Fruit fly (Drosophila melanogaster) whole organism, embryonic: Measurements from ENCODE around the gene mmd.

Source experiments
- Atf-2 ChIP-seq: fragments of 200-800 bp; sonication (Bioruptor generic); optimal IDR thresholded peaks from 2 replicates; lab custom pipeline; 2016; ENCODE audit warnings: missing biosample characterization, missing genetic modification characterization
- BEAF-32 ChIP-seq: fragments of 200-800 bp; sonication (Bioruptor generic); optimal IDR thresholded peaks from 3 replicates; lab custom pipeline; 2017; ENCODE audit warnings: missing biosample characterization, missing genetic modification characterization, mild to moderate bottlenecking, moderate library complexity, missing genetic modification reagents
- CG10274 ChIP-seq: fragments of 200-800 bp; sonication (Bioruptor generic); optimal IDR thresholded peaks from 3 replicates; lab custom pipeline; 2017; ENCODE audit warnings: missing biosample characterization, mild to moderate bottlenecking, missing genetic modification characterization
- CG12744 ChIP-seq: fragments of 200-800 bp; sonication (Bioruptor generic); optimal IDR thresholded peaks from 2 replicates; lab custom pipeline; 2016; ENCODE audit warnings: missing biosample characterization, missing genetic modification characterization
- CG13775 ChIP-seq: fragments of 200-800 bp; sonication (Bioruptor generic); optimal IDR thresholded peaks from 3 replicates; lab custom pipeline; 2017; ENCODE audit warnings: missing biosample characterization, mild to moderate bottlenecking, missing genetic modification characterization
- CG16779 ChIP-seq: fragments of 200-800 bp; sonication (Bioruptor generic); IDR thresholded peaks from 2 replicates; pipeline ENCODE4 v1.3.6; 2022; ENCODE audit warnings: missing biosample characterization, missing genetic modification characterization
- CG16863 ChIP-seq: fragments of 200-800 bp; sonication (Bioruptor generic); optimal IDR thresholded peaks from 3 replicates; lab custom pipeline; 2016; ENCODE audit warnings: missing biosample characterization, missing genetic modification characterization
- CG2199 ChIP-seq: fragments of 200-800 bp; sonication (Bioruptor generic); IDR thresholded peaks from 3 replicates; pipeline ENCODE4 v1.3.6; 2022; ENCODE audit warnings: missing biosample characterization, missing genetic modification characterization
- CG30403 ChIP-seq: fragments of 200-800 bp; sonication (Bioruptor generic); optimal IDR thresholded peaks from 3 replicates; lab custom pipeline; 2016; ENCODE audit warnings: missing biosample characterization, missing genetic modification characterization
- CG7839 ChIP-seq: fragments of 200-800 bp; sonication (Bioruptor generic); optimal IDR thresholded peaks from 3 replicates; lab custom pipeline; 2018; ENCODE audit warnings: missing biosample characterization, mild to moderate bottlenecking, missing genetic modification characterization, moderate library complexity
- CHES-1-like ChIP-seq: fragments of 200-800 bp; sonication (Bioruptor generic); optimal IDR thresholded peaks from 2 replicates; lab custom pipeline; 2016; ENCODE audit warnings: missing biosample characterization, missing genetic modification characterization
- Dad ChIP-seq: fragments of 200-800 bp; sonication (Bioruptor generic); optimal IDR thresholded peaks from 3 replicates; lab custom pipeline; 2016; ENCODE audit warnings: missing biosample characterization, missing genetic modification characterization
- Fer2 ChIP-seq: fragments of 200-800 bp; sonication (Bioruptor generic); optimal IDR thresholded peaks from 2 replicates; lab custom pipeline; 2018; ENCODE audit warnings: missing biosample characterization, mild to moderate bottlenecking, missing genetic modification characterization, moderate library complexity
- HmgD ChIP-seq: fragments of 200-800 bp; sonication (Bioruptor generic); optimal IDR thresholded peaks from 3 replicates; lab custom pipeline; 2016; ENCODE audit warnings: missing biosample characterization, missing genetic modification characterization
- HmgZ ChIP-seq: fragments of 200-800 bp; sonication (Bioruptor generic); optimal IDR thresholded peaks from 2 replicates; lab custom pipeline; 2018; ENCODE audit warnings: missing biosample characterization, mild to moderate bottlenecking, missing genetic modification characterization
- Hr78 ChIP-seq, 2 experiments: fragments of 200-800 bp in 1 of 2; fragments of >200 bp in 1 of 2; sonication (Bioruptor generic) in 1 of 2; optimal IDR thresholded peaks; 2 replicates each; lab custom pipeline; 2017 to 2019; ENCODE audit warnings: missing biosample characterization in 2 of 2, missing genetic modification characterization in 2 of 2, mild to moderate bottlenecking in 1 of 2, moderate library complexity in 1 of 2
- Jarid2 ChIP-seq: fragments of 200-800 bp; sonication (Bioruptor generic); optimal IDR thresholded peaks from 3 replicates; lab custom pipeline; 2017; ENCODE audit warnings: mild to moderate bottlenecking, missing biosample characterization, missing genetic modification reagents, missing genetic modification characterization
- MESR4 ChIP-seq: fragments of 200-800 bp; sonication (Bioruptor generic); optimal IDR thresholded peaks from 2 replicates; lab custom pipeline; 2018; ENCODE audit warnings: missing biosample characterization, mild to moderate bottlenecking, missing genetic modification characterization, moderate library complexity
- Med ChIP-seq: fragments of 200-800 bp; sonication (Bioruptor generic); peaks from one replicate; lab custom pipeline; 2016; ENCODE audit warnings: missing biosample characterization, missing genetic modification characterization, mild to moderate bottlenecking, inconsistent platforms, moderate library complexity
- NC2α ChIP-seq: fragments of 200-800 bp; sonication (Bioruptor generic); optimal IDR thresholded peaks from 2 replicates; lab custom pipeline; 2016; ENCODE audit warnings: missing biosample characterization, missing genetic modification characterization
- Oli ChIP-seq: fragments of 200-800 bp; sonication (Bioruptor generic); optimal IDR thresholded peaks from 2 replicates; lab custom pipeline; 2018; ENCODE audit warnings: missing biosample characterization, mild to moderate bottlenecking, missing genetic modification characterization, moderate library complexity
- Opbp ChIP-seq: fragments of 200-800 bp; sonication (Bioruptor generic); IDR thresholded peaks from 3 replicates; pipeline ENCODE4 v1.3.6; 2022; ENCODE audit warnings: missing biosample characterization, missing genetic modification characterization; ENCODE audit not compliant: partially characterized antibody
- Ravus ChIP-seq: fragments of 200-800 bp; sonication (Bioruptor generic); IDR thresholded peaks from 2 replicates; pipeline ENCODE4 v1.3.6; 2022; ENCODE audit warnings: missing biosample characterization, missing genetic modification characterization
- abd-A ChIP-seq: fragments of 200-800 bp; sonication (Bioruptor generic); optimal IDR thresholded peaks from 3 replicates; lab custom pipeline; 2019; ENCODE audit warnings: missing biosample characterization, mild to moderate bottlenecking, missing genetic modification characterization, moderate library complexity
- ap ChIP-seq: fragments of 200-800 bp; sonication (Bioruptor generic); IDR thresholded peaks from 2 replicates; pipeline ENCODE4 v1.3.6; 2022; ENCODE audit warnings: missing biosample characterization, missing genetic modification characterization
- ash1 ChIP-seq: fragments of 200-800 bp; sonication (Bioruptor generic); optimal IDR thresholded peaks from 2 replicates; lab custom pipeline; 2018; ENCODE audit warnings: missing biosample characterization, mild to moderate bottlenecking, missing genetic modification characterization
- btn ChIP-seq: fragments of 200-800 bp; sonication (Bioruptor generic); optimal IDR thresholded peaks from 2 replicates; lab custom pipeline; 2016; ENCODE audit warnings: missing biosample characterization, missing genetic modification characterization
- chm ChIP-seq: fragments of 200-800 bp; sonication (Bioruptor generic); IDR thresholded peaks from 2 replicates; pipeline ENCODE4 v1.3.6; 2022; ENCODE audit warnings: missing biosample characterization, missing genetic modification characterization
- gem ChIP-seq: fragments of 200-800 bp; sonication (Bioruptor generic); optimal IDR thresholded peaks from 2 replicates; lab custom pipeline; 2019; ENCODE audit warnings: missing biosample characterization, mild to moderate bottlenecking, missing genetic modification characterization, moderate library complexity
- hth ChIP-seq: fragments of >200 bp; optimal IDR thresholded peaks from 2 replicates; lab custom pipeline; 2017; ENCODE audit warnings: inconsistent platforms
- knrl ChIP-seq: fragments of 200-800 bp; sonication (Bioruptor generic); IDR thresholded peaks from 3 replicates; pipeline ENCODE4 v1.3.6; 2022; ENCODE audit warnings: missing biosample characterization, missing genetic modification characterization; ENCODE audit not compliant: partially characterized antibody
- salm ChIP-seq: fragments of 200-800 bp; sonication (Bioruptor generic); optimal IDR thresholded peaks from 2 replicates; lab custom pipeline; 2018; ENCODE audit warnings: missing biosample characterization, mild to moderate bottlenecking, missing genetic modification characterization
- stc ChIP-seq: fragments of 200-800 bp; sonication (Bioruptor generic); IDR thresholded peaks from 2 replicates; pipeline ENCODE4 v1.3.6; 2022; ENCODE audit warnings: missing biosample characterization, missing genetic modification characterization
- tll ChIP-seq, 2 experiments: fragments of 200-800 bp in 1 of 2; fragments of >200 bp in 1 of 2; sonication (Bioruptor generic) in 1 of 2; optimal IDR thresholded peaks; 2 replicates each; lab custom pipeline; 2017 to 2019; ENCODE audit warnings: missing biosample characterization in 2 of 2, missing genetic modification characterization in 2 of 2, mild to moderate bottlenecking in 1 of 2, moderate library complexity in 1 of 2
- unc-4 ChIP-seq: fragments of 200-800 bp; sonication (Bioruptor generic); IDR thresholded peaks from 2 replicates; pipeline ENCODE4 v1.3.6; 2022; ENCODE audit warnings: missing biosample characterization, missing genetic modification characterization; ENCODE audit not compliant: partially characterized antibody
- zen ChIP-seq: fragments of 200-800 bp; sonication (Bioruptor generic); optimal IDR thresholded peaks from 3 replicates; lab custom pipeline; 2018; ENCODE audit warnings: missing biosample characterization, mild to moderate bottlenecking, missing genetic modification characterization, moderate library complexity

Gene mmd

dm6 chrX:15909564-15910284 is 63.2 kb downstream of the mmd start, which contains the start of gene CycD (continued):
- TF ChIP-seq Hr78 (GFP tag; optimal IDR thresholded peaks at IDR 0.05; lab: Kevin White, UChicago) (no peak), MESR4 (no peak), BEAF-32 (GFP tag; lab: Kevin White, UChicago) (peak; percentile 69), CG12744 (GFP tag; lab: Kevin White, UChicago) (no peak), HmgD (no peak), gem (tag; lab: Kevin White, UChicago) (peak; percentile 62), Opbp (GFP tag; lab: Robert Waterston, UW) (peak; percentile 78), Atf-2 (GFP tag; lab: Kevin White, UChicago) (no peak), chm (GFP tag; lab: Robert Waterston, UW) (no peak), Jarid2 (no peak), zen (tag; lab: Kevin White, UChicago) (peak; percentile 71), CG13775 (GFP tag; lab: Kevin White, UChicago) (no peak), ap (GFP tag; lab: Robert Waterston, UW) (no peak), CG30403 (GFP tag; lab: Kevin White, UChicago) (peak; percentile 32), unc-4 (GFP tag; lab: Robert Waterston, UW) (no peak), knrl (GFP tag; lab: Robert Waterston, UW) (peak; percentile 60; the same call in 2 of the 3 replicates), Fer2 (tag; lab: Kevin White, UChicago) (no peak), CHES-1-like (no peak), stc (GFP tag; lab: Robert Waterston, UW) (no peak), salm (tag; lab: Kevin White, UChicago) (no peak), Dad (GFP tag; lab: Kevin White, UChicago) (no peak), Oli (tag; lab: Kevin White, UChicago) (no peak), CG7839 (tag; lab: Kevin White, UChicago) (no peak), CG10274 (GFP tag; lab: Kevin White, UChicago) (no peak), CG16863 (GFP tag; lab: Kevin White, UChicago) (no peak), HmgZ (tag; lab: Kevin White, UChicago) (peak; percentile 0), hth (lab: Kevin White, UChicago) (no peak), CG2199 (GFP tag; lab: Robert Waterston, UW) (peak; percentile 39; the same call in 1 of the 3 replicates), Ravus (GFP tag; lab: Robert Waterston, UW) (no peak), tll (GFP tag; optimal IDR thresholded peaks at IDR 0.05; lab: Kevin White, UChicago) (no peak), CG16779 (GFP tag; lab: Robert Waterston, UW) (no peak), NC2α (GFP tag; lab: Kevin White, UChicago) (no peak), btn (GFP tag; lab: Kevin White, UChicago) (no peak), ash1 (GFP tag; lab: Kevin White, UChicago) (no peak), Med (GFP tag; lab: Kevin White, UChicago) (peak; percentile 81), abd-A (tag; lab: Kevin White, UChicago) (no peak)
